Fruit fly (Drosophila melanogaster): ENCODE measurements around the gene mthl6.
A peak's percentile ranks its signal among the peaks of the same experiment; 100 is the strongest.

The mthl6 gene

dm6 chr3L:7530461-7531338 is 44.9 kb downstream of the mthl6 start:
- TF ChIP-seq rgr (GFP tag; optimal IDR thresholded peaks at IDR 0.05) (peak; percentile 48), Jra (GFP tag; optimal IDR thresholded peaks at IDR 0.05) (no peak), dl (GFP tag; optimal IDR thresholded peaks at IDR 0.05; ENCODE audit: insufficient read depth in 1 of 2, partially characterized antibody in 2 of 2) (no peak), h (GFP tag; optimal IDR thresholded peaks at IDR 0.05) (peak; percentile 44), sage (GFP tag; optimal IDR thresholded peaks at IDR 0.05) (no peak), tai (GFP tag; optimal IDR thresholded peaks at IDR 0.05) (peak; percentile 53), Hr83 (GFP tag; optimal IDR thresholded peaks at IDR 0.05; ENCODE audit: poor library complexity, severe bottlenecking) (peak; percentile 34), fru (GFP tag; optimal IDR thresholded peaks at IDR 0.05) (peak; percentile 73), foxo (GFP tag; optimal IDR thresholded peaks at IDR 0.05) (peak in 1 of 2 experiments; percentile 46), Hr78 (GFP tag; optimal IDR thresholded peaks at IDR 0.05) (no peak), psq (GFP tag; optimal IDR thresholded peaks at IDR 0.05) (peak; percentile 4), lola (GFP tag; optimal IDR thresholded peaks at IDR 0.05) (no peak), brk (GFP tag; optimal IDR thresholded peaks at IDR 0.05) (peak; percentile 54), Rel (GFP tag; optimal IDR thresholded peaks at IDR 0.05) (no peak), Rel (tag; optimal IDR thresholded peaks at IDR 0.05) (peak; percentile 17), br (GFP tag; optimal IDR thresholded peaks at IDR 0.05) (peak; percentile 41), CrebA (GFP tag; optimal IDR thresholded peaks at IDR 0.05; ENCODE audit: borderline replicate concordance) (peak; percentile 60), Hnf4 (GFP tag; optimal IDR thresholded peaks at IDR 0.05) (peak; percentile 25)
